Worm (Caenorhabditis elegans): ENCODE measurements around the gene srz-99.

Gene srz-99

DNA sequence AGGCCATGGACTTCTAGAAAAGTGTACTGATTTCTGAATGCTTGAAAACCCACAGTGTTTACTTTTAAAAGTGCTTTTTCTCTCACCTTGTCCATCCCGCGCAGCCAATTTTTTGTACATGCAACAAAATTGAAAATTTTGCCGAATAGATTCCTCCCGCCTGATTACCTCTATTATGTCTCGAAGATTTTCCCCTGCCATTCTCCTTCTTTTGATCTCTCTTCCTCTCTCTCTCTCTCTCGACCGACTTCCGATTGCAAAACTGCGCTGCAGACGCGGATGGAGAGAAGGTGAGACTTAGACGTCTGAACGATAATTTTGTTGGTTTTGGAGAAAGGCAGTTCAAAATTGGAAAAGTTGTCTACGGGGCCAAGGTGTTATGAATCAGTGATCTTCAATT, 44.4 kb downstream of the srz-99 start:
- TF ChIP-seq unc-62 (GFP tag; optimal IDR thresholded peaks at IDR 0.05): no peak

DNA sequence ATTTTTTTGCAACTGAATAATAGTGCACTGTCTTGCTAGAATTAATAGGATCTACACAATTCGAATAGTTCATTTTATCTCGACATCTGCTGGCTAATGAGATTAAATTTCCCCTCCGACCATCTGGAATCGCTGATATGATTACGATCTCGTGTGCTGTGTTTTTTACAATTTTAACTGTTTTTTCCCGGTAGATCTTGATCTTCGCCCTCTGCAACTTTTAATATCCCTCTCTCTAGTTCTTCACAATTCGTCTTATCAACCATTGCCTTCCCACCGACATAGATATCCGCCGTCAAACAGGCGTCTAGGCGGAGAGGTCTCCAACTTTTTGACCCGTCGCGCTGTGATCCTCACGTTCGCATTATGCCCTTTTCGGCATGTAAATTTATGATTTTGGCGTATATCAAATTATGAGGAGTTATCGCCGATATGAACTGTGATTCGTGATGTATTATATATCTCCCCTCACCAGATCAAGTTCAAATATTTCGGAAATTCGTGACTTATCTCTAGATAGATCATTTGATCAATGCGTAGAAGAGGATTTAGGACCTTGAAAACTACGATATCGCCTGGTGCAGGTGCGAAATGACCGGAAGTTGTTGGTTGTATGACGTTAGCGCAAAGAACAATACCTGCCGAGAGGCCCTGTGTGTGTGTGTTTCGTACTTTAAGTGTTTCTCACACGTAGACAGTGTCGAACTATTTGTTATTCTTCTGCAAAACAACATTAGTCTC, 48.6 kb downstream of the srz-99 start:
- TF ChIP-seq unc-62 (GFP tag; optimal IDR thresholded peaks at IDR 0.05): no peak

DNA sequence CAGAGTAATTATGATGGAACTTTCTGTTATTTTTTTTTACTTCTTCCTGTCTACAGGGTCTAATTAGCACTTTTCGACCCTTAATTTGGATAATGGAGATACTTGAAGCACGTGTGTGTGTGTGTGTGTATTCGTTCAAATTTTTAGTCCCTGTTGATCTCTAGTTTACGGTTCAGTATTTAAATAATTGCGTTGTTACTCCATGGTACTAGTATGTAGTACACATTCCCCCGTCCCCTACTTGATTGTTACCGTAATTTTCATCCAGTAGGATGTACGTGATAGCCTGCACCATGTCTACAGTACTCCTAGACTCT, 49.2 kb downstream of the srz-99 start:
- no peak for TF ChIP-seq unc-62 (GFP tag; optimal IDR thresholded peaks at IDR 0.05)

DNA sequence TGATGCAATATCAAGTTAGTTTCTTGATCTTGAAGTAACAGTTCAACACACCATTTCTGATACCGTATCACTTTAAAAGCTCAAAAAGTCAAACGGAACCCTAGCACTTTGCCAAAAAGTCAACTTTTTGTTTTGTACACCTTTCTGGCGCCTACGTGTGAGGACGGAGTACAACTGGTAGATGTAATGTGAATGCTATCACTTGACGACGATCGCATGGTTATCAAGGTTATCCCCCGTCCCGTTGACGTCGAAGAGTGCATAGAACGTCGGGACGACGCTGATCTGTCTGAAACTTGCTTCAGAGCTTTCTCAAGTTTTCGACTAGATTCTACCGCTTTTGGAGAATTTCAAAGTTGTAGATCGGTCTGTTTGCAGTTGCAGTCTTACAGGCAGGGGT, 49.9 kb downstream of the srz-99 start:
- TF ChIP-seq unc-62 (GFP tag; optimal IDR thresholded peaks at IDR 0.05): no peak

ce11 chrV:16780554-16780953, 50.5 kb downstream of the srz-99 start:
- TF ChIP-seq unc-62 (GFP tag; optimal IDR thresholded peaks at IDR 0.05): no peak

Measured in whole organism, dauer.